Worm (Caenorhabditis elegans) whole organism, mixed stage, embryonic: ENCODE measurements around the gene ric-8.

Source experiments
- M03D4.4 ChIP-seq: sonication (generic microtip); optimal IDR thresholded peaks from 2 replicates; lab custom pipeline; 2017; ENCODE audit warnings: mild to moderate bottlenecking, missing genetic modification characterization, missing compliant biosample characterization
- blmp-1 ChIP-seq: fragments of 150-350 bp; optimal IDR thresholded peaks from 2 replicates; lab custom pipeline; 2014; ENCODE audit warnings: missing biosample characterization, missing genetic modification characterization
- ceh-39 ChIP-seq: fragments of 150-350 bp; optimal IDR thresholded peaks from 2 replicates; lab custom pipeline; 2014; ENCODE audit warnings: missing biosample characterization, missing genetic modification characterization
- ceh-83 ChIP-seq: fragments of 200-800 bp; sonication (Bioruptor generic); optimal IDR thresholded peaks from 2 replicates; lab custom pipeline; 2018; ENCODE audit warnings: mild to moderate bottlenecking, missing genetic modification characterization, missing compliant biosample characterization
- ces-1 ChIP-seq: fragments of 150-350 bp; optimal IDR thresholded peaks from 2 replicates; lab custom pipeline; 2014; ENCODE audit warnings: missing biosample characterization, missing genetic modification reagents, missing genetic modification characterization
- cnd-1 ChIP-seq: fragments of 200-800 bp; sonication (Bioruptor generic); optimal IDR thresholded peaks from 2 replicates; lab custom pipeline; 2018; ENCODE audit warnings: mild to moderate bottlenecking, missing genetic modification characterization, missing compliant biosample characterization
- drap-1 ChIP-seq: fragments of 200-800 bp; sonication (Bioruptor generic); optimal IDR thresholded peaks from 3 replicates; lab custom pipeline; 2018; ENCODE audit warnings: mild to moderate bottlenecking, missing genetic modification characterization, missing compliant biosample characterization
- elt-1 ChIP-seq: sonication (generic microtip); optimal IDR thresholded peaks from 2 replicates; lab custom pipeline; 2017; ENCODE audit warnings: missing genetic modification characterization, mild to moderate bottlenecking, missing compliant biosample characterization, antibody characterized with exemption, moderate library complexity, borderline replicate concordance; ENCODE audit not compliant: insufficient read depth
- elt-3 ChIP-seq: fragments of 150-350 bp; optimal IDR thresholded peaks from 2 replicates; lab custom pipeline; 2014; ENCODE audit warnings: missing biosample characterization, missing genetic modification characterization
- flh-1 ChIP-seq: fragments of 200-800 bp; sonication (Bioruptor generic); optimal IDR thresholded peaks from 2 replicates; lab custom pipeline; 2018; ENCODE audit warnings: mild to moderate bottlenecking, missing genetic modification characterization, moderate library complexity, missing compliant biosample characterization
- hlh-1 ChIP-seq: fragments of 150-350 bp; optimal IDR thresholded peaks from 2 replicates; lab custom pipeline; 2014; ENCODE audit warnings: missing biosample characterization, missing genetic modification reagents, missing genetic modification characterization
- lin-13 ChIP-seq: fragments of 150-350 bp; optimal IDR thresholded peaks from 2 replicates; lab custom pipeline; 2014; ENCODE audit warnings: missing biosample characterization, missing genetic modification characterization
- lin-32 ChIP-seq: fragments of 200-800 bp; sonication (Bioruptor generic); optimal IDR thresholded peaks from 2 replicates; lab custom pipeline; 2018; ENCODE audit warnings: mild to moderate bottlenecking, missing genetic modification characterization, missing compliant biosample characterization
- lsy-2 ChIP-seq: fragments of 150-350 bp; optimal IDR thresholded peaks from 2 replicates; lab custom pipeline; 2014; ENCODE audit warnings: missing biosample characterization, missing genetic modification characterization
- mab-5 ChIP-seq: fragments of 150-350 bp; optimal IDR thresholded peaks from 2 replicates; lab custom pipeline; 2014; ENCODE audit warnings: missing biosample characterization, missing genetic modification characterization
- mep-1 ChIP-seq: fragments of 150-350 bp; optimal IDR thresholded peaks from 2 replicates; lab custom pipeline; 2017; ENCODE audit warnings: missing biosample characterization, missing genetic modification reagents, missing genetic modification characterization, inconsistent platforms
- mls-2 ChIP-seq: sonication (generic microtip); optimal IDR thresholded peaks from 2 replicates; lab custom pipeline; 2016; ENCODE audit warnings: mild to moderate bottlenecking, missing genetic modification characterization, moderate library complexity, missing compliant biosample characterization
- nhr-12 ChIP-seq: fragments of 150-350 bp; optimal IDR thresholded peaks from 2 replicates; lab custom pipeline; 2014; ENCODE audit warnings: missing biosample characterization, missing genetic modification characterization
- nhr-2 ChIP-seq: fragments of 150-350 bp; optimal IDR thresholded peaks from 2 replicates; lab custom pipeline; 2014; ENCODE audit warnings: missing biosample characterization, missing genetic modification characterization
- nhr-237 ChIP-seq: fragments of 150-350 bp; optimal IDR thresholded peaks from 2 replicates; lab custom pipeline; 2014; ENCODE audit warnings: missing biosample characterization, missing genetic modification characterization
- pha-4 ChIP-seq: fragments of 150-350 bp; optimal IDR thresholded peaks from 2 replicates; lab custom pipeline; 2018; ENCODE audit warnings: missing biosample characterization, missing genetic modification reagents, missing genetic modification characterization
- sem-2 ChIP-seq: fragments of 200-800 bp; sonication (Bioruptor generic); optimal IDR thresholded peaks from 2 replicates; lab custom pipeline; 2018; ENCODE audit warnings: mild to moderate bottlenecking, missing genetic modification characterization, missing compliant biosample characterization
- snpc-4 ChIP-seq: fragments of 150-350 bp; optimal IDR thresholded peaks from 2 replicates; lab custom pipeline; 2014; ENCODE audit warnings: missing biosample characterization, missing genetic modification characterization
- sptf-1 ChIP-seq: sonication (generic microtip); optimal IDR thresholded peaks from 2 replicates; lab custom pipeline; 2017; ENCODE audit warnings: mild to moderate bottlenecking, missing genetic modification characterization, moderate library complexity, missing compliant biosample characterization
- tbx-8 ChIP-seq: fragments of 200-800 bp; sonication (Bioruptor generic); optimal IDR thresholded peaks from 2 replicates; lab custom pipeline; 2018; ENCODE audit warnings: mild to moderate bottlenecking, missing genetic modification characterization, moderate library complexity, missing compliant biosample characterization
- unc-120 ChIP-seq: sonication (generic microtip); optimal IDR thresholded peaks from 2 replicates; lab custom pipeline; 2017; ENCODE audit warnings: missing genetic modification characterization, missing compliant biosample characterization; ENCODE audit not compliant: poor library complexity, severe bottlenecking
- unc-39 ChIP-seq: fragments of 150-350 bp; optimal IDR thresholded peaks from 2 replicates; lab custom pipeline; 2014; ENCODE audit warnings: missing biosample characterization, missing genetic modification characterization
- unc-62 ChIP-seq: fragments of 150-350 bp; optimal IDR thresholded peaks from 2 replicates; lab custom pipeline; 2014; ENCODE audit warnings: missing biosample characterization, missing genetic modification reagents, missing genetic modification characterization
- zip-8 ChIP-seq: fragments of 150-350 bp; optimal IDR thresholded peaks from 2 replicates; lab custom pipeline; 2014; ENCODE audit warnings: missing biosample characterization, missing genetic modification characterization
- ztf-11 ChIP-seq: fragments of 150-350 bp; optimal IDR thresholded peaks from 2 replicates; lab custom pipeline; 2014; ENCODE audit warnings: missing biosample characterization, missing genetic modification characterization

Gene ric-8

ce11 chrIV:2642673-2643072 lies at the start of gene ric-8:
TSS of gene ric-8 (plus strand) at chrIV:2642973.
- TF ChIP-seq sem-2 (GFP tag; lab: Kevin White, UChicago) (no peak), nhr-237 (tag; lab: Kevin White, UChicago) (no peak), lin-13 (tag; lab: Kevin White, UChicago) (no peak), ceh-83 (GFP tag; lab: Kevin White, UChicago) (no peak), hlh-1 (tag; lab: Kevin White, UChicago) (no peak)

DNA sequence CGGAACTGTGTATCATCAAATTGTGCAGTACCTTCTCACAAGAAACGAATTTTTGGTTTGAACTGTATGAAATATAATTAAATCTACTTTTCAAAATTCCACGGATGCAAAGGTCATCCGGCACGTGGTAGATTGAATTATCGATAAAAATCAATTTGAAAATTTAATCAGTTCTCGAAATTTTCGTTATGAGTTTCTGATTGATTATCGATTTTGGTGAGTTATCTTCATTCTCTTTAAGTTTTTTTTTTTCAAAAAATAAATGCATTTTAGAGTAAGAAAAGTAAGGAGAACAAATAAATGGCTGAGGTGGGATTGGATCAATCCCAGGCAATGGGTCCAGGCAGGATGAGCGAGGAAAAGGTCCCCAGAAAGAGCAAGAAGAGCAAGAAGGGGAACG lies 45.4 kb upstream of the ric-8 start, which contains the start of gene Y69A2AR.47:
Gene Y69A2AR.47, plus strand, starts transcription at position 301 of the 400 bp plus-strand sequence.
- no peak for TF ChIP-seq ces-1 (GFP tag; lab: Kevin White, UChicago)
- no peak for TF ChIP-seq flh-1 (GFP tag; lab: Kevin White, UChicago)
- TF ChIP-seq drap-1 (GFP tag; lab: Kevin White, UChicago) = no peak
- TF ChIP-seq sptf-1 (tag; lab: Kevin White, UChicago) = no peak
- no peak for TF ChIP-seq M03D4.4 (tag; lab: Kevin White, UChicago)
- TF ChIP-seq unc-62 = no peak
- no peak for TF ChIP-seq tbx-8 (GFP tag; lab: Kevin White, UChicago)
- no peak for TF ChIP-seq nhr-12 (tag; lab: Kevin White, UChicago)
- TF ChIP-seq lin-32 = no peak
- no peak for TF ChIP-seq ztf-11 (tag; lab: Kevin White, UChicago)
- TF ChIP-seq elt-3 (tag; lab: Kevin White, UChicago) = no peak
- no peak for TF ChIP-seq snpc-4 (tag; lab: Kevin White, UChicago)
- TF ChIP-seq zip-8 (tag; lab: Kevin White, UChicago) = no peak
- no peak for TF ChIP-seq unc-120 (tag; lab: Kevin White, UChicago)
- TF ChIP-seq lsy-2 (tag; lab: Kevin White, UChicago) = no peak
- TF ChIP-seq blmp-1 = no peak
- no peak for TF ChIP-seq elt-1 (tag; lab: Kevin White, UChicago)
- TF ChIP-seq, all 35 proteins: peak for 0

ce11 chrIV:2599634-2600033 lies 43.1 kb upstream of the ric-8 start:
- TF ChIP-seq pha-4 (tag; lab: Kevin White, UChicago) (peak; percentile 81), cnd-1 (tag; lab: Kevin White, UChicago) (peak; percentile 5), unc-62 (peak; percentile 67), nhr-2 (tag; lab: Kevin White, UChicago) (peak; percentile 8), sptf-1 (tag; lab: Kevin White, UChicago) (peak; percentile 27), nhr-237 (tag; lab: Kevin White, UChicago) (peak; percentile 14), ces-1 (GFP tag; lab: Kevin White, UChicago) (peak; percentile 70), hlh-1 (tag; lab: Kevin White, UChicago) (peak; percentile 79), mep-1 (peak; percentile 83), ceh-39 (tag; lab: Kevin White, UChicago) (peak; percentile 78), drap-1 (GFP tag; lab: Kevin White, UChicago) (no peak), snpc-4 (tag; lab: Kevin White, UChicago) (no peak), lin-13 (tag; lab: Kevin White, UChicago) (peak; percentile 10), mab-5 (tag; lab: Kevin White, UChicago) (peak; percentile 48), lsy-2 (tag; lab: Kevin White, UChicago) (peak; percentile 40), zip-8 (tag; lab: Kevin White, UChicago) (no peak), unc-120 (tag; lab: Kevin White, UChicago) (peak; percentile 53), mls-2 (peak; percentile 45), unc-39 (no peak)

DNA sequence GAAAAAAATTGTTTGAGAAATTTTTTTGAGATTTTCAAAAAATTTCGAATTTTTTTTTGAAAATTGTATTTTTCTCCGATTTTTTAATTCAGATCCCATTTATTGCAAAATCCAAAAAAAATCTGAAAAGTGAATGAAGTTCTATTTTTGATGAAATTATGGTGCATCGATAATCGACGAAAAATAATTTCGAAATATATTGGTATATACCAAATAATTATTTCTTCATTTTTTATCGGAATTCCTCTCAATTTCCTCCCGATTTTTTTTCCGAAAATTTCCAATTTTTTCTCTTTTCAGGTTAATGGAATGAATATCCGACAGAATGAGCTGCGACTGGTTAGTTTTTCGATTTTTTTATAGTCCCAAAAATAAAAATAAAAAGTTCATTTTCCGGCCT lies 41.9 kb upstream of the ric-8 start, which contains the start of gene epg-9:
Gene epg-9, plus strand, starts transcription at position 301 of the 400 bp plus-strand sequence.
- TF ChIP-seq mep-1 (no peak), nhr-237 (tag; lab: Kevin White, UChicago) (no peak), unc-62 (no peak), pha-4 (tag; lab: Kevin White, UChicago) (no peak), hlh-1 (tag; lab: Kevin White, UChicago) (no peak), mab-5 (tag; lab: Kevin White, UChicago) (no peak), unc-39 (no peak), lin-32 (no peak), unc-120 (tag; lab: Kevin White, UChicago) (no peak)
